Worm (Caenorhabditis elegans): ENCODE measurements around the gene Y71H2AM.6.
A peak's percentile ranks its signal among the peaks of the same experiment; 100 is the strongest.

Y71H2AM.6 gene

DNA sequence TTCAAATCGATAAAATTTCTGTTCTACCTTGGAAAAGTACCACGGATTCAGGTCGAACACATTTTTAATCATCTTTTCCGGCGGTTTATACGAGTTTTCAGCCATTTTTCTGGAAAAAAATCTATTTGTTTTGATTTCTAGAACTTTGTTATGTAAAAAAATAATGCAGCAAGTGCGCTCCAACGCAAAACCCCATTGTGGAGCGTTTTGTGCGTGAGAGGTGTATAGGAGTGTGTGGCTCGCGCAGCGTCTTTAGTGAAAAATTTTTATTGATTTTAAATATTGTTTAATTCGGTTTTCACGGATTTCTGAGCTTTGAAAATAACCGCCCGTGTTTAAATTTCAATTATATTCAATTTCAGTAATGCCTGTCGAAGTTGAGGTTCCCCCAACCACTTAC lies 5.0 kb downstream of the Y71H2AM.6 start, which contains the start of gene Y71H2AM.20 (continued):
- no peak for TF ChIP-seq lir-3 (tag; optimal IDR thresholded peaks at IDR 0.05)
- no peak for TF ChIP-seq ceh-62 (tag; optimal IDR thresholded peaks at IDR 0.05)
- TF ChIP-seq zip-2 (tag; optimal IDR thresholded peaks at IDR 0.05), result peak; percentile 73
- peak; percentile 69; the same call in 1 of the 2 replicates for TF ChIP-seq D1046.2 (GFP tag; IDR thresholded peaks at IDR 0.05)
- peak; percentile 45; the same call in 1 of the 2 replicates for TF ChIP-seq ceh-44 (GFP tag; IDR thresholded peaks at IDR 0.05)
- TF ChIP-seq mdt-29 (GFP tag; IDR thresholded peaks at IDR 0.05), result peak; percentile 55
- TF ChIP-seq duxl-1 (tag; optimal IDR thresholded peaks at IDR 0.05; ENCODE audit: poor library complexity), result peak; percentile 80
- peak; percentile 80 for TF ChIP-seq ceh-20 (GFP tag; IDR thresholded peaks at IDR 0.05)
- TF ChIP-seq Y5F2A.4 (GFP tag; optimal IDR thresholded peaks at IDR 0.05), result no peak
- TF ChIP-seq T20F7.1 (GFP tag; optimal IDR thresholded peaks at IDR 0.05), result peak; percentile 91
- TF ChIP-seq nhr-28 (tag; optimal IDR thresholded peaks at IDR 0.05), result peak; percentile 92
- peak; percentile 97 for TF ChIP-seq mes-2 (tag; optimal IDR thresholded peaks at IDR 0.05; ENCODE audit: poor library complexity, severe bottlenecking)
- TF ChIP-seq hlh-11 (tag; optimal IDR thresholded peaks at IDR 0.05), result peak; percentile 91
- TF ChIP-seq gei-8 (GFP tag; optimal IDR thresholded peaks at IDR 0.05), result no peak
- no peak for TF ChIP-seq attf-4 (tag; optimal IDR thresholded peaks at IDR 0.05)
- no peak; the same call in 1 of the 2 replicates for TF ChIP-seq lim-7 (GFP tag; IDR thresholded peaks at IDR 0.05)
- no peak for TF ChIP-seq set-16 (GFP tag; IDR thresholded peaks at IDR 0.05)
- TF ChIP-seq ZK337.2 (GFP tag; IDR thresholded peaks at IDR 0.05), result no peak
- peak; percentile 77; the same call in 1 of the 2 replicates for TF ChIP-seq pha-4 (GFP tag; IDR thresholded peaks at IDR 0.05)
- TF ChIP-seq pha-4 (tag; optimal IDR thresholded peaks at IDR 0.05), result peak; percentile 98
- TF ChIP-seq T26A8.4 (GFP tag; IDR thresholded peaks at IDR 0.05), result peak; percentile 68
- peak; percentile 88 for TF ChIP-seq vab-7 (GFP tag; IDR thresholded peaks at IDR 0.05)
- TF ChIP-seq daf-16 (GFP tag; optimal IDR thresholded peaks at IDR 0.05), result peak in 1 of 2 experiments; percentile 75
- TF ChIP-seq daf-16 (tag; optimal IDR thresholded peaks at IDR 0.05), result peak; percentile 76
- peak; percentile 66 for TF ChIP-seq ceh-28 (tag; optimal IDR thresholded peaks at IDR 0.05)
- TF ChIP-seq daf-8 (GFP tag; IDR thresholded peaks at IDR 0.05), result no peak
- peak; percentile 81 for TF ChIP-seq madf-9 (GFP tag; conservative IDR thresholded peaks at IDR 0.05)
- TF ChIP-seq cey-2 (tag; optimal IDR thresholded peaks at IDR 0.05; ENCODE audit: borderline replicate concordance, insufficient read depth), result no peak
- peak; percentile 94 for TF ChIP-seq hmg-1.1 (GFP tag; IDR thresholded peaks at IDR 0.05)
- TF ChIP-seq nhr-77 (tag; optimal IDR thresholded peaks at IDR 0.05), result peak; percentile 98
- peak; percentile 76 for TF ChIP-seq ces-1 (GFP tag; optimal IDR thresholded peaks at IDR 0.05)
- peak; percentile 94 for TF ChIP-seq lin-15B (tag; optimal IDR thresholded peaks at IDR 0.05)
- peak; percentile 91 for TF ChIP-seq spr-1 (tag; optimal IDR thresholded peaks at IDR 0.05)
- peak; percentile 83 for TF ChIP-seq zfp-3 (GFP tag; conservative IDR thresholded peaks at IDR 0.05)
- TF ChIP-seq ama-1 (optimal IDR thresholded peaks at IDR 0.05), result peak; percentile 81
- TF ChIP-seq mdl-1 (tag; optimal IDR thresholded peaks at IDR 0.05), result peak in 1 of 2 experiments; percentile 79
- TF ChIP-seq nhr-6 (tag; optimal IDR thresholded peaks at IDR 0.05), result peak; percentile 98
- peak; percentile 86 for TF ChIP-seq F37D6.2 (tag; optimal IDR thresholded peaks at IDR 0.05)
- TF ChIP-seq ctbp-1 (GFP tag; IDR thresholded peaks at IDR 0.05), result peak; percentile 84
- TF ChIP-seq Y105C5A.15 (GFP tag; IDR thresholded peaks at IDR 0.05), result no peak
- no peak for TF ChIP-seq ceh-82 (tag; optimal IDR thresholded peaks at IDR 0.05)
- peak; percentile 99 for TF ChIP-seq dve-1 (tag; optimal IDR thresholded peaks at IDR 0.05; ENCODE audit: insufficient read depth)
- TF ChIP-seq zip-11 (GFP tag; IDR thresholded peaks at IDR 0.05), result no peak
- peak; percentile 95 to 98 for TF ChIP-seq lsy-2 (tag; optimal IDR thresholded peaks at IDR 0.05)
- peak; percentile 57 for TF ChIP-seq php-3 (GFP tag; IDR thresholded peaks at IDR 0.05)
- peak; percentile 16 for TF ChIP-seq nhr-76 (tag; optimal IDR thresholded peaks at IDR 0.05)
- TF ChIP-seq nhr-111 (GFP tag; optimal IDR thresholded peaks at IDR 0.05), result no peak
- peak; percentile 50 for TF ChIP-seq nhr-102 (tag; optimal IDR thresholded peaks at IDR 0.05)
- no peak for TF ChIP-seq fos-1 (tag; optimal IDR thresholded peaks at IDR 0.05)
- no peak for TF ChIP-seq egl-43 (GFP tag; IDR thresholded peaks at IDR 0.05)
- peak; percentile 44; the same call in 1 of the 2 replicates for TF ChIP-seq tra-1 (GFP tag; IDR thresholded peaks at IDR 0.05)

All from whole organism, L4 larva.